Worm (Caenorhabditis elegans) whole organism, midembryonic: ENCODE measurements around the gene ace-3.

ENCODE experiments used
- T22C8.4 ChIP-seq: fragments of 200-800 bp; sonication (Bioruptor generic); IDR thresholded peaks from 2 replicates; pipeline ENCODE4 v1.3.6; 2022; ENCODE audit warnings: missing genetic modification characterization, missing compliant biosample characterization
- cog-1 ChIP-seq: sonication (generic microtip); optimal IDR thresholded peaks from 2 replicates; lab custom pipeline; 2016; ENCODE audit warnings: missing genetic modification characterization, missing compliant biosample characterization
- flt-1 ChIP-seq: fragments of 200-800 bp; sonication (Bioruptor generic); IDR thresholded peaks from 2 replicates; pipeline ENCODE4 v1.3.6; 2022; ENCODE audit warnings: missing genetic modification characterization, missing compliant biosample characterization
- klf-2 ChIP-seq: fragments of 200-800 bp; sonication (Bioruptor generic); conservative IDR thresholded peaks from 2 replicates; pipeline ENCODE4 v1.3.6; 2022; ENCODE audit warnings: missing genetic modification reagents, missing genetic modification characterization, missing compliant biosample characterization
- med-1 ChIP-seq: sonication (generic microtip); optimal IDR thresholded peaks from 2 replicates; lab custom pipeline; 2017; ENCODE audit warnings: missing genetic modification characterization, mild to moderate bottlenecking, missing compliant biosample characterization, antibody characterized with exemption, missing genetic modification reagents; ENCODE audit not compliant: insufficient read depth
- ref-1 ChIP-seq: fragments of 200-800 bp; sonication (Bioruptor generic); conservative IDR thresholded peaks from 2 replicates; pipeline ENCODE4 v1.3.6; 2022; ENCODE audit warnings: missing genetic modification reagents, missing genetic modification characterization, missing compliant biosample characterization
- tab-1 ChIP-seq: fragments of 200-800 bp; sonication (Bioruptor generic); IDR thresholded peaks from 2 replicates; pipeline ENCODE4 v1.3.6; 2022; ENCODE audit warnings: missing genetic modification characterization, missing compliant biosample characterization
- ztf-23 ChIP-seq: fragments of 200-800 bp; sonication (Bioruptor generic); IDR thresholded peaks from 2 replicates; pipeline ENCODE4 v1.3.6; 2022; ENCODE audit warnings: missing genetic modification reagents, missing genetic modification characterization, missing compliant biosample characterization
- ztf-29 ChIP-seq: fragments of 200-800 bp; sonication (Bioruptor generic); IDR thresholded peaks from 2 replicates; pipeline ENCODE4 v1.3.6; 2022; ENCODE audit warnings: missing genetic modification reagents, missing genetic modification characterization, missing compliant biosample characterization

ace-3 gene

DNA sequence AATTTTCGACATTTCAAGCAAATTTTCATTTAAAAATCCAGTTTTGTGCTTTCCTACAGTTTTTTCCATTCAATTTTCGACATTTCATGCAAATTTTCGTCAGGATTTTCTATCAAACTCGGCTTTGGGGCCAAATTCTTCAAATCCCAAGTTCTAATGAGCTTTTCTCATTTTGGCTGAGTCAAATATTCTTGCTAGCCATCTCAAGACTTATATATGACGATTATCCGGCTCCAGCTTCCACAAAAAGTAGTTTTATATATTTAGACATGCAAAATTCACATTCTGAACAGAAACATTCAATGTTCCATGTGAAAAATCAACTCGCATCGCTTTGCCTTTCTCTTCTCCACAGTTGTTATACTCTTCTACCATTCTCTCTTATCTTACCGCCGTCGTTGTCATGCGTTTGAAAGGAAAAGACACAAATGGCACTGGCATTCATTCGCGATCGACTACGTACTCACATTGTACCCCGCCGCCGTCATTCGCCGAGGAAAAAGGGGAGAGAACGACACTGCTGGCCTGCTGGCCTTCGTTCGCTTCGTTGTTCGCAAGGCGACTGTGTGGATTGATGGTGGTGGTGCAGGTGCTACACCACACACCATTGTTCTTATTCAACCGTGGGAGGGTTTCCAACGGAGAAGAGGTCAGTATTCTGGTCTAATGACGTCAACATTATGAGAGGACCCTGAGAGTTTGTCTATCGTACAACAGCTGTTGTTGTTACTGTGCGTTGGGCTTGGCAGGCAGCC is 42.5 kb downstream of the ace-3 start:
- no peak for TF ChIP-seq tab-1 (GFP tag; lab: Robert Waterston, UW)
- TF ChIP-seq ref-1 (GFP tag; lab: Robert Waterston, UW): no peak
- TF ChIP-seq flt-1 (GFP tag; lab: Robert Waterston, UW): peak; percentile 69
- TF ChIP-seq klf-2: no peak
- peak; percentile 24 for TF ChIP-seq med-1 (GFP tag; lab: Kevin White, UChicago)

DNA sequence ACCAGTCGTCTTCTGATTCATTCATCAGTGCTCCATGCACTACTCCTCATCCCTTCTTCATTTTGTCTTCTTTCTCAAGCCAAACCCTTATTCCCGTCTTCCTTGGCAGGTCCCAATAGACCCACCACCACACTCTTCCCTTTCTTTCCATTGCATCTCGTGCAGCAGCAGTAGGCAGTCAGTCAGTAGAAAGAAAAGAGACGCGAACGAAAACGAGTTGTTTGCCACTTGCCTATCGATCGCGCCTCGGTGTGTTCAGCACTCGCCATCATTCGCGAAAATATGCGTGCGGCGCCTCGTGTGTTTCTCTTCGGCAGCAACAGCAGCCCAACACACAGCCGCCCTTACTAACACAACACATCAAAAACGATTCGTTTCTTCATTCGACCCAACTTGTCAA is 44.1 kb downstream of the ace-3 start:
- TF ChIP-seq ztf-23: peak; percentile 57; the same call in 1 of the 2 replicates
- peak; percentile 71; the same call in 1 of the 2 replicates for TF ChIP-seq flt-1 (GFP tag; lab: Robert Waterston, UW)
- no peak for TF ChIP-seq klf-2
- no peak for TF ChIP-seq tab-1 (GFP tag; lab: Robert Waterston, UW)
- TF ChIP-seq cog-1 (tag; lab: Kevin White, UChicago): no peak
- TF ChIP-seq med-1 (GFP tag; lab: Kevin White, UChicago): peak; percentile 13
- 0 out of 2 replicates have a peak, but pooled peaks have one; percentile 5 for TF ChIP-seq ztf-29 (GFP tag; lab: Robert Waterston, UW)
- no peak for TF ChIP-seq ref-1 (GFP tag; lab: Robert Waterston, UW)
- peak; percentile 61; the same call in 1 of the 2 replicates for TF ChIP-seq T22C8.4 (GFP tag; lab: Robert Waterston, UW)

DNA sequence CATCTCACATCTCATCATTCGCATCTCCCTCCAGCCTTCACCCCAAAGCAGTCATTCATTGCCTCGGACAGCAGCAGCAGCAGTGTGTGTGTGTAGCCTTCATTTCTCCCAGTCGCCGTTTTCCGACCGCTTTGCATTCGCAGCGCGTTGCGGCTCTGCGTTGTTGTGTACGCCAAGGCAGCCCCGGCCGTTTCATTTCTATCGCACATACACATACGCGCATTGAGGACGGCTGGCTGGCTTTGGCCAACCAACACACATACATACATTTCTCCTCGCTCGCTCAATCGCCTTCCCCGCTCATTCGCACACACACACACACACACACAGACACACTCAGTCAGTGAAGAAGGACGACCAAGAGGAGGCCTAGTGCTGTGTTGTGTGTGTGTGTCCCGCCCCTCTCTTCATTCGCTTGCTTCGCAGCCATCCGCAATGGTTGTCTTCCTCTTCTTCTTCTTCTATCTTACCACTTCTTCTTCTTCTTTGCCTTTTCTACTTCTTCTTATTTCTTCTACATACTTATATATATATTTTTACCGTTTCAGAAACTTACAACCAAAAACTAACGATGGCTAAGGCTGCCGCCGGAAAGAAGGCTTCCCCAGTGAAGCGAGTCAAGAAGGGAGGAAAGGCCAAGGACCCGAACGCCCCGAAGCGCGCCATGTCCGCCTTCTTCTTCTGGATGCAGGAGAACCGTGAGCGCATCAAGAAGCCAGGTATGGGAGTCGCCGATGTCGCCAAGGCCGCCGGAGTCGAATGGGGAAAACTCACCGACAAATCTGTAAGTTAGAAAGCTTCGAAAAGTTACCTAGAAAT is 44.9 kb downstream of the ace-3 start, which contains the start of gene hmg-1.1:
hmg-1.1 (plus strand) TSS at position 549 of the 819 bp plus-strand sequence.
- no peak for TF ChIP-seq ref-1 (GFP tag; lab: Robert Waterston, UW)
- no peak for TF ChIP-seq T22C8.4 (GFP tag; lab: Robert Waterston, UW)
- TF ChIP-seq klf-2: no peak
- TF ChIP-seq ztf-29 (GFP tag; lab: Robert Waterston, UW): peak; percentile 41; the same call in 1 of the 2 replicates
- TF ChIP-seq tab-1 (GFP tag; lab: Robert Waterston, UW): no peak
- TF ChIP-seq flt-1 (GFP tag; lab: Robert Waterston, UW): peak; percentile 80; the same call in 1 of the 2 replicates
- no peak for TF ChIP-seq med-1 (GFP tag; lab: Kevin White, UChicago)
- peak; percentile 72 for TF ChIP-seq cog-1 (tag; lab: Kevin White, UChicago)
- peak; percentile 82 for TF ChIP-seq ztf-23

ce11 chrII:14251400-14251940 is 46.0 kb downstream of the ace-3 start:
- TF ChIP-seq T22C8.4 (GFP tag; lab: Robert Waterston, UW): no peak
- TF ChIP-seq ref-1 (GFP tag; lab: Robert Waterston, UW): 0 out of 2 replicates have a peak, but pooled peaks have one; percentile 51
- peak; percentile 83 for TF ChIP-seq flt-1 (GFP tag; lab: Robert Waterston, UW)
- TF ChIP-seq cog-1 (tag; lab: Kevin White, UChicago): peak; percentile 66
- no peak for TF ChIP-seq tab-1 (GFP tag; lab: Robert Waterston, UW)
- TF ChIP-seq klf-2: 0 out of 2 replicates have a peak, but pooled peaks have one; percentile 31
- TF ChIP-seq ztf-23: peak; percentile 66
- no peak for TF ChIP-seq med-1 (GFP tag; lab: Kevin White, UChicago)
- TF ChIP-seq ztf-29 (GFP tag; lab: Robert Waterston, UW): no peak; the same call in 1 of the 2 replicates

- no peak for TF ChIP-seq T22C8.4 (GFP tag; lab: Robert Waterston, UW)
- no peak for TF ChIP-seq ref-1 (GFP tag; lab: Robert Waterston, UW)
- TF ChIP-seq med-1 (GFP tag; lab: Kevin White, UChicago): no peak
- TF ChIP-seq cog-1 (tag; lab: Kevin White, UChicago): no peak
- no peak for TF ChIP-seq tab-1 (GFP tag; lab: Robert Waterston, UW)
- TF ChIP-seq ztf-29 (GFP tag; lab: Robert Waterston, UW): no peak
- TF ChIP-seq ztf-23: no peak
- no peak for TF ChIP-seq klf-2
- no peak for TF ChIP-seq flt-1 (GFP tag; lab: Robert Waterston, UW)
Measured at ce11 chrII:14252057-14252456, 46.6 kb downstream of the ace-3 start, which contains the start of gene Y54G11A.2. Y54G11A.2 (plus strand) TSS chrII:14252357.

ce11 chrII:14255850-14256249 is 50.4 kb downstream of the ace-3 start:
- no peak for TF ChIP-seq T22C8.4 (GFP tag; lab: Robert Waterston, UW)
- no peak for TF ChIP-seq cog-1 (tag; lab: Kevin White, UChicago)

ce11 chrII:14256779-14257178 is 51.3 kb downstream of the ace-3 start, which contains the start of gene Y54G11A.19:
Y54G11A.19 (minus strand) TSS chrII:14256879.
- TF ChIP-seq ztf-29 (GFP tag; lab: Robert Waterston, UW): no peak
- TF ChIP-seq ztf-23: no peak
- TF ChIP-seq flt-1 (GFP tag; lab: Robert Waterston, UW): no peak
- TF ChIP-seq med-1 (GFP tag; lab: Kevin White, UChicago): no peak

DNA sequence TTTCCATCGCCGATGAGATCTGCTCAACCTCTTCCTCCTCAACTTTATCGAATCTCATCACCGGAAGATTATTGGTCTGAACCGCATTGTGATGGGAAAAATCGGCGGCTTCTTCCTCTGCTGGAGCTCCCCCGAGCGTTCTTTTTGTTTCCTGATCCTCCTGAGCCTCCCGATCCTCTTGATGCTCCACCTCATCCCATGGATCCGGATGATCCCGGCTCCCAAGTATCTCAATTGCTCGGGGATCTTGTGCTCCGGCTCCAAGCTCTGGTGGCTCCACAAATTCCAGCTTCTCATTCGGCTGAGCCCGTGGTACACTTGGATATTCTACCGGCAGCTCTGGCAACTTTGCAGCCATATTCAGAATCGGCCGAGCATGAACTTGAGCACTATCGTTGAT is 52.5 kb downstream of the ace-3 start:
- TF ChIP-seq ztf-29 (GFP tag; lab: Robert Waterston, UW) (no peak), cog-1 (tag; lab: Kevin White, UChicago) (no peak), T22C8.4 (GFP tag; lab: Robert Waterston, UW) (no peak), flt-1 (GFP tag; lab: Robert Waterston, UW) (no peak)
